Worm (Caenorhabditis elegans): ENCODE measurements around the gene gcy-20.

- TF ChIP-seq ztf-29 (GFP tag; IDR thresholded peaks at IDR 0.05), result no peak
- TF ChIP-seq cog-1 (tag; optimal IDR thresholded peaks at IDR 0.05), result no peak
- TF ChIP-seq ref-1 (GFP tag; conservative IDR thresholded peaks at IDR 0.05), result no peak
- TF ChIP-seq med-1 (GFP tag; optimal IDR thresholded peaks at IDR 0.05; ENCODE audit: insufficient read depth), result no peak
- no peak for TF ChIP-seq flt-1 (GFP tag; IDR thresholded peaks at IDR 0.05)
- no peak for TF ChIP-seq ztf-23 (GFP tag; IDR thresholded peaks at IDR 0.05)
- no peak for TF ChIP-seq klf-2 (GFP tag; conservative IDR thresholded peaks at IDR 0.05)
- TF ChIP-seq T22C8.4 (GFP tag; IDR thresholded peaks at IDR 0.05), result no peak
- TF ChIP-seq tab-1 (GFP tag; IDR thresholded peaks at IDR 0.05), result no peak
Measured at ce11 chrV:16218972-16219757, 34.4 kb downstream of the gcy-20 start, which contains the start of gene glc-1.

Data from whole organism, midembryonic.